Worm (Caenorhabditis elegans) whole organism, L1 larva: ENCODE results near the gene cyp-23A1.

ENCODE experiments used
- C04F5.9 ChIP-seq: sonication (generic microtip); optimal IDR thresholded peaks from 2 replicates; lab custom pipeline; 2016; ENCODE audit warnings: missing genetic modification characterization, missing compliant biosample characterization
- aly-2 ChIP-seq: fragments of 150-350 bp; optimal IDR thresholded peaks from 2 replicates; lab custom pipeline; 2014; ENCODE audit warnings: missing biosample characterization, missing genetic modification characterization
- blmp-1 ChIP-seq: fragments of 150-350 bp; optimal IDR thresholded peaks from 2 replicates; lab custom pipeline; 2014; ENCODE audit warnings: missing biosample characterization, missing genetic modification characterization
- ceh-63 ChIP-seq: fragments of 200-800 bp; sonication (Bioruptor generic); optimal IDR thresholded peaks from 2 replicates; lab custom pipeline; 2018; ENCODE audit warnings: mild to moderate bottlenecking, missing genetic modification characterization, missing compliant biosample characterization
- ceh-8 ChIP-seq: fragments of 200-800 bp; sonication (Bioruptor generic); optimal IDR thresholded peaks from 2 replicates; lab custom pipeline; 2018; ENCODE audit warnings: mild to moderate bottlenecking, missing genetic modification characterization, moderate library complexity, missing compliant biosample characterization
- ceh-88 ChIP-seq: fragments of 200-800 bp; sonication (Bioruptor generic); IDR thresholded peaks from 2 replicates; pipeline ENCODE4 v1.3.6; 2022; ENCODE audit warnings: missing genetic modification characterization, missing compliant biosample characterization
- ceh-90 ChIP-seq: sonication (generic microtip); optimal IDR thresholded peaks from 2 replicates; lab custom pipeline; 2016; ENCODE audit warnings: missing genetic modification characterization, missing compliant biosample characterization
- efl-3 ChIP-seq: fragments of 200-800 bp; sonication (Bioruptor generic); optimal IDR thresholded peaks from 2 replicates; lab custom pipeline; 2018; ENCODE audit warnings: mild to moderate bottlenecking, missing genetic modification characterization, missing compliant biosample characterization
- egl-13 ChIP-seq: sonication (generic microtip); optimal IDR thresholded peaks from 2 replicates; lab custom pipeline; 2016; ENCODE audit warnings: missing genotype, missing genetic modification reagents, missing genetic modification characterization, missing compliant biosample characterization
- elt-2 ChIP-seq: sonication (generic microtip); optimal IDR thresholded peaks from 2 replicates; lab custom pipeline; 2016; ENCODE audit warnings: missing genetic modification characterization, mild to moderate bottlenecking, inconsistent platforms, missing compliant biosample characterization, missing genetic modification reagents
- elt-3 ChIP-seq, 6 experiments: fragments of 150-350 bp in 1 of 6; sonication (generic microtip); optimal IDR thresholded peaks; 2 replicates each; lab custom pipeline; 2017 to 2018; ENCODE audit warnings: missing biosample characterization in 6 of 6, missing genetic modification characterization in 6 of 6, inconsistent platforms in 1 of 6
- fos-1 ChIP-seq: fragments of 150-350 bp; optimal IDR thresholded peaks from 2 replicates; lab custom pipeline; 2014; ENCODE audit warnings: missing biosample characterization, missing genetic modification characterization
- grh-1 ChIP-seq: fragments of 200-800 bp; sonication (Bioruptor generic); IDR thresholded peaks from 2 replicates; pipeline ENCODE4 v1.3.6; 2022; ENCODE audit warnings: missing genetic modification reagents, missing genetic modification characterization, missing compliant biosample characterization
- hlh-4 ChIP-seq: sonication (generic microtip); optimal IDR thresholded peaks from 2 replicates; lab custom pipeline; 2016; ENCODE audit warnings: mild to moderate bottlenecking, missing genetic modification characterization, missing compliant biosample characterization
- lin-13 ChIP-seq: fragments of 150-350 bp; optimal IDR thresholded peaks from 2 replicates; lab custom pipeline; 2014; ENCODE audit warnings: missing biosample characterization, missing genetic modification reagents, missing genetic modification characterization
- lin-14 ChIP-seq: fragments of 200-800 bp; sonication (Bioruptor generic); optimal IDR thresholded peaks from 2 replicates; lab custom pipeline; 2018; ENCODE audit warnings: mild to moderate bottlenecking, missing genetic modification characterization, moderate library complexity, missing compliant biosample characterization
- lin-15B ChIP-seq: fragments of 150-350 bp; sonication (generic microtip); optimal IDR thresholded peaks from 3 replicates; lab custom pipeline; 2014; ENCODE audit warnings: missing biosample characterization, missing genetic modification characterization
- lin-35 ChIP-seq, 2 experiments: fragments of 150-350 bp; optimal IDR thresholded peaks; 2 replicates each; lab custom pipeline; 2014; ENCODE audit warnings: missing biosample characterization in 2 of 2, missing genetic modification characterization in 2 of 2, missing genetic modification reagents in 2 of 2
- lin-39 ChIP-seq: fragments of 150-350 bp; optimal IDR thresholded peaks from 2 replicates; lab custom pipeline; 2014; ENCODE audit warnings: missing biosample characterization, missing genetic modification reagents, missing genetic modification characterization
- lsy-2 ChIP-seq, 2 experiments: fragments of 150-350 bp; optimal IDR thresholded peaks; 2 replicates each; lab custom pipeline; 2014; ENCODE audit warnings: missing biosample characterization in 2 of 2, missing genetic modification characterization in 2 of 2
- mef-2 ChIP-seq: fragments of 150-350 bp; optimal IDR thresholded peaks from 2 replicates; lab custom pipeline; 2014; ENCODE audit warnings: missing biosample characterization, missing genetic modification characterization
- mep-1 ChIP-seq: fragments of 150-350 bp; optimal IDR thresholded peaks from 2 replicates; lab custom pipeline; 2014; ENCODE audit warnings: missing biosample characterization, missing genetic modification characterization
- nhr-11 ChIP-seq: fragments of 150-350 bp; optimal IDR thresholded peaks from 2 replicates; lab custom pipeline; 2014; ENCODE audit warnings: missing biosample characterization, missing genetic modification characterization
- nhr-20 ChIP-seq: sonication (generic microtip); optimal IDR thresholded peaks from 2 replicates; lab custom pipeline; 2016; ENCODE audit warnings: mild to moderate bottlenecking, missing genetic modification characterization, missing compliant biosample characterization
- nhr-47 ChIP-seq: sonication (generic microtip); optimal IDR thresholded peaks from 2 replicates; lab custom pipeline; 2016; ENCODE audit warnings: mild to moderate bottlenecking, missing genetic modification characterization, moderate library complexity, missing compliant biosample characterization
- nhr-77 ChIP-seq: fragments of 150-350 bp; optimal IDR thresholded peaks from 2 replicates; lab custom pipeline; 2014; ENCODE audit warnings: missing biosample characterization, missing genetic modification characterization
- nhr-84 ChIP-seq: sonication (generic microtip); optimal IDR thresholded peaks from 2 replicates; lab custom pipeline; 2017; ENCODE audit warnings: missing biosample characterization, missing genetic modification characterization
- rnt-1 ChIP-seq: sonication (generic microtip); optimal IDR thresholded peaks from 2 replicates; lab custom pipeline; 2016; ENCODE audit warnings: mild to moderate bottlenecking, missing genetic modification characterization, moderate library complexity, missing compliant biosample characterization
- skn-1 ChIP-seq: fragments of 150-350 bp; optimal IDR thresholded peaks from 2 replicates; lab custom pipeline; 2014; ENCODE audit warnings: missing biosample characterization, missing genetic modification characterization
- snu-23 ChIP-seq: sonication (generic microtip); optimal IDR thresholded peaks from 2 replicates; lab custom pipeline; 2016; ENCODE audit warnings: missing genetic modification characterization, missing compliant biosample characterization
- sox-4 ChIP-seq: sonication (generic microtip); optimal IDR thresholded peaks from 2 replicates; lab custom pipeline; 2016; ENCODE audit warnings: missing genetic modification characterization, missing compliant biosample characterization
- sptf-1 ChIP-seq: fragments of 150-350 bp; optimal IDR thresholded peaks from 2 replicates; lab custom pipeline; 2014; ENCODE audit warnings: missing biosample characterization, missing genetic modification characterization
- sup-37 ChIP-seq: fragments of 200-800 bp; sonication (Bioruptor generic); optimal IDR thresholded peaks from 2 replicates; lab custom pipeline; 2018; ENCODE audit warnings: mild to moderate bottlenecking, missing genetic modification characterization, missing compliant biosample characterization
- unc-130 ChIP-seq: fragments of 150-350 bp; optimal IDR thresholded peaks from 2 replicates; lab custom pipeline; 2017; ENCODE audit warnings: missing biosample characterization, missing genetic modification characterization, inconsistent platforms
- unc-30 ChIP-seq: sonication (generic microtip); optimal IDR thresholded peaks from 2 replicates; lab custom pipeline; 2017; ENCODE audit warnings: missing biosample characterization, missing genetic modification characterization
- unc-86 ChIP-seq: sonication (generic microtip); optimal IDR thresholded peaks from 2 replicates; lab custom pipeline; 2016; ENCODE audit warnings: missing genetic modification characterization, missing compliant biosample characterization
- unc-98 ChIP-seq: fragments of 200-800 bp; sonication (Bioruptor generic); IDR thresholded peaks from 2 replicates; pipeline ENCODE4 v1.3.6; 2022; ENCODE audit warnings: missing genetic modification characterization, missing compliant biosample characterization
- xbp-1 ChIP-seq: sonication (generic microtip); optimal IDR thresholded peaks from 2 replicates; lab custom pipeline; 2016; ENCODE audit warnings: missing genetic modification characterization, missing compliant biosample characterization
- zip-4 ChIP-seq: fragments of 200-800 bp; sonication (Bioruptor generic); optimal IDR thresholded peaks from 2 replicates; lab custom pipeline; 2018; ENCODE audit warnings: mild to moderate bottlenecking, missing genetic modification characterization, moderate library complexity, missing compliant biosample characterization
- ztf-11 ChIP-seq, 2 experiments: sonication (generic microtip); optimal IDR thresholded peaks; 2 replicates each; lab custom pipeline; 2016 to 2017; ENCODE audit warnings: missing genetic modification characterization in 2 of 2, missing biosample characterization in 1 of 2, missing compliant biosample characterization in 1 of 2

cyp-23A1 gene

DNA sequence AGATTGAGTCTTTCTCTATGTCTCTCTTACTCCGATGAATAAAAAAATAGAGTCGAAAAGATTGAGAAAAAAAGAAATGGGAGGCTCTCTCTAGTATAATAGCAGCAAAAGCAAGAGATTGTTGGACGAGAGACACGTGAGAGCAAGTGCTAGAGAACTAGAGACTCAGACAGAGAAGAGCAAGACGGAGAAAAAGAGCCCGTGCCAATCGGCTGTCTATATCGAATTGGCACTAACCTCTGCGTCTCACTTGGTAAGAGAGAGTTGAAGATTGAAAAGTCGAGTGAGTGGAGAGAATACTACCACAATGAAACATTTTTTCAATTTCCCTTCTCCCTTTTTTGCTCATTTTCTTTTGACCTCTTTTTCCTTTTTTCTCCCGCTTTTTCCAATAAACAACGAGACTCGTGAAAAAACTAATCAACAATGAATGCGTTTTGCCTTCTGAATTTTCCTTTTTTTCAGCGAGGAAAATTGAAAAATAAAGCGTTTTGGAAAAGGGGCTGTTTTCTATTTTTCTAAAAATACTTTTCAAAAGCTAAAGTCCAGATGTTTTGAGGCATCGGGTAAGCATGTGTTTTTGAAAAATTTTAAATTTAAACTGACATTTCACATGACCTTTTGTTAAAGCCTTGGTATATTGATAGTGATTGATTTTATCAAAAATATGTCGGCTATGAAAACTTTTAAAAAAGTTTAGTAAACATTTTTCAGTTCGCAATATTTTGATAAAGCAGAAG is 5.3 kb upstream of the cyp-23A1 start (continued):
- peak; percentile 3 for TF ChIP-seq ceh-8 (GFP tag; lab: Kevin White, UChicago)

DNA sequence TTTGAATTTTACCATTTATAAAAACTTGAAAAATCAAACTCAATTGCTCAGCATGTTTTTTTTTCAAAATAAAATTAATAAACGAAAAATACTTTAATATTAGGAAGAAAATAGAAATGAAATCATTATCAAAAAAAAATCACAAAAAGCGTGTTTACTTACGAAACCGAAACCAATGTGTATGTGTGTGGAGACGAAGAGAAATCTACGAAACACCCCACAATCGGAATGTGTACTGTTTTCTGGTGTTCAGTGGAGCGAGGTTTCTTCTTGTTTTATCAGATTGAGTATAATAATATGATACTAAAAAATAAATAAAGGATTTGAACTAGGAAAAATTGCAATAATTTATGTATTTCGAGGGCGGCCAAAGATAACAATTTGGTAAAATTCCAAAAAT is 4.3 kb upstream of the cyp-23A1 start:
- TF ChIP-seq unc-130 (tag; lab: Kevin White, UChicago): no peak
- TF ChIP-seq unc-86 (tag; lab: Kevin White, UChicago): no peak
- TF ChIP-seq lin-14: peak; percentile 57
- no peak for TF ChIP-seq unc-30 (tag; lab: Kevin White, UChicago)
- TF ChIP-seq zip-4 (GFP tag; lab: Kevin White, UChicago): no peak
- TF ChIP-seq blmp-1 (tag; lab: Kevin White, UChicago): peak; percentile 71
- no peak for TF ChIP-seq nhr-11
- TF ChIP-seq lin-15B (tag; lab: Kevin White, UChicago): no peak
- no peak for TF ChIP-seq egl-13
- no peak for TF ChIP-seq ztf-11 (tag; optimal IDR thresholded peaks at IDR 0.05; lab: Kevin White, UChicago)
- no peak for TF ChIP-seq fos-1 (tag; lab: Kevin White, UChicago)
- no peak for TF ChIP-seq mep-1 (tag; lab: Kevin White, UChicago)
- TF ChIP-seq efl-3 (GFP tag; lab: Kevin White, UChicago): no peak
- no peak for TF ChIP-seq nhr-47 (tag; lab: Kevin White, UChicago)
- TF ChIP-seq lin-39 (tag; lab: Kevin White, UChicago): no peak
- TF ChIP-seq elt-3 (tag; optimal IDR thresholded peaks at IDR 0.05; lab: Kevin White, UChicago): peak in 1 of 6 experiments; percentile 77
- no peak for TF ChIP-seq sup-37 (GFP tag; lab: Kevin White, UChicago)
- TF ChIP-seq ceh-90 (tag; lab: Kevin White, UChicago): no peak
- TF ChIP-seq sox-4: no peak
- no peak for TF ChIP-seq nhr-84 (tag; lab: Kevin White, UChicago)
- no peak for TF ChIP-seq C04F5.9 (tag; lab: Kevin White, UChicago)
- TF ChIP-seq skn-1 (tag; lab: Kevin White, UChicago): peak; percentile 16
- TF ChIP-seq nhr-20 (tag; lab: Kevin White, UChicago): peak; percentile 19
- TF ChIP-seq unc-98 (GFP tag; lab: Robert Waterston, UW): no peak
- TF ChIP-seq lin-13 (GFP tag; lab: Kevin White, UChicago): no peak
- no peak for TF ChIP-seq rnt-1 (tag; lab: Kevin White, UChicago)
- peak; percentile 14 for TF ChIP-seq snu-23
- no peak for TF ChIP-seq grh-1 (GFP tag; lab: Robert Waterston, UW)
- no peak for TF ChIP-seq ceh-88 (GFP tag; lab: Robert Waterston, UW)
- TF ChIP-seq mef-2 (tag; lab: Kevin White, UChicago): no peak
- no peak for TF ChIP-seq xbp-1 (tag; lab: Kevin White, UChicago)
- no peak for TF ChIP-seq sptf-1 (tag; lab: Kevin White, UChicago)
- no peak for TF ChIP-seq nhr-77 (tag; lab: Kevin White, UChicago)
- no peak for TF ChIP-seq hlh-4 (tag; lab: Kevin White, UChicago)
- TF ChIP-seq ceh-63 (GFP tag; lab: Kevin White, UChicago): no peak
- no peak for TF ChIP-seq aly-2 (tag; lab: Kevin White, UChicago)
- TF ChIP-seq lin-35 (GFP tag; optimal IDR thresholded peaks at IDR 0.05; lab: Kevin White, UChicago): peak in 1 of 2 experiments; percentile 39
- TF ChIP-seq lsy-2 (tag; optimal IDR thresholded peaks at IDR 0.05; lab: Kevin White, UChicago): peak in 1 of 2 experiments; percentile 28
- peak; percentile 56 for TF ChIP-seq elt-2 (tag; lab: Kevin White, UChicago)
